Worm (Caenorhabditis elegans) whole organism, midembryonic: Measurements from ENCODE around the gene F22H10.1.

Experiments
- T22C8.4 ChIP-seq: fragments of 200-800 bp; sonication (Bioruptor generic); IDR thresholded peaks from 2 replicates; pipeline ENCODE4 v1.3.6; 2022; ENCODE audit warnings: missing genetic modification characterization, missing compliant biosample characterization
- cog-1 ChIP-seq: sonication (generic microtip); optimal IDR thresholded peaks from 2 replicates; lab custom pipeline; 2016; ENCODE audit warnings: missing genetic modification characterization, missing compliant biosample characterization
- flt-1 ChIP-seq: fragments of 200-800 bp; sonication (Bioruptor generic); IDR thresholded peaks from 2 replicates; pipeline ENCODE4 v1.3.6; 2022; ENCODE audit warnings: missing genetic modification characterization, missing compliant biosample characterization
- klf-2 ChIP-seq: fragments of 200-800 bp; sonication (Bioruptor generic); conservative IDR thresholded peaks from 2 replicates; pipeline ENCODE4 v1.3.6; 2022; ENCODE audit warnings: missing genetic modification reagents, missing genetic modification characterization, missing compliant biosample characterization
- med-1 ChIP-seq: sonication (generic microtip); optimal IDR thresholded peaks from 2 replicates; lab custom pipeline; 2017; ENCODE audit warnings: missing genetic modification characterization, mild to moderate bottlenecking, missing compliant biosample characterization, antibody characterized with exemption, missing genetic modification reagents; ENCODE audit not compliant: insufficient read depth
- ref-1 ChIP-seq: fragments of 200-800 bp; sonication (Bioruptor generic); conservative IDR thresholded peaks from 2 replicates; pipeline ENCODE4 v1.3.6; 2022; ENCODE audit warnings: missing genetic modification reagents, missing genetic modification characterization, missing compliant biosample characterization
- tab-1 ChIP-seq: fragments of 200-800 bp; sonication (Bioruptor generic); IDR thresholded peaks from 2 replicates; pipeline ENCODE4 v1.3.6; 2022; ENCODE audit warnings: missing genetic modification characterization, missing compliant biosample characterization
- ztf-23 ChIP-seq: fragments of 200-800 bp; sonication (Bioruptor generic); IDR thresholded peaks from 2 replicates; pipeline ENCODE4 v1.3.6; 2022; ENCODE audit warnings: missing genetic modification reagents, missing genetic modification characterization, missing compliant biosample characterization
- ztf-29 ChIP-seq: fragments of 200-800 bp; sonication (Bioruptor generic); IDR thresholded peaks from 2 replicates; pipeline ENCODE4 v1.3.6; 2022; ENCODE audit warnings: missing genetic modification reagents, missing genetic modification characterization, missing compliant biosample characterization

Gene F22H10.1

ce11 chrX:16729259-16729658 lies 27.0 kb downstream of the F22H10.1 start, which contains the start of gene hda-4:
Gene hda-4 (plus strand): TSS chrX:16729559.
- TF ChIP-seq ref-1, result no peak
- TF ChIP-seq tab-1 (GFP tag; lab: Robert Waterston, UW), result no peak
- TF ChIP-seq T22C8.4 (GFP tag; lab: Robert Waterston, UW), result no peak
- no peak for TF ChIP-seq ztf-23
- no peak for TF ChIP-seq klf-2 (GFP tag; lab: Robert Waterston, UW)
- no peak for TF ChIP-seq ztf-29 (GFP tag; lab: Robert Waterston, UW)
- TF ChIP-seq med-1 (GFP tag; lab: Kevin White, UChicago), result no peak

ce11 chrX:16731167-16731566 lies 28.9 kb downstream of the F22H10.1 start:
- TF ChIP-seq T22C8.4 (GFP tag; lab: Robert Waterston, UW) (no peak), cog-1 (tag; lab: Kevin White, UChicago) (no peak), ref-1 (no peak), klf-2 (GFP tag; lab: Robert Waterston, UW) (no peak), flt-1 (GFP tag; lab: Robert Waterston, UW) (no peak), ztf-29 (GFP tag; lab: Robert Waterston, UW) (no peak), tab-1 (GFP tag; lab: Robert Waterston, UW) (no peak), med-1 (GFP tag; lab: Kevin White, UChicago) (no peak), ztf-23 (no peak)

- TF ChIP-seq med-1 (GFP tag; lab: Kevin White, UChicago), result no peak
- TF ChIP-seq flt-1 (GFP tag; lab: Robert Waterston, UW), result no peak
- TF ChIP-seq ztf-23, result no peak
- TF ChIP-seq T22C8.4 (GFP tag; lab: Robert Waterston, UW), result no peak
- TF ChIP-seq ref-1, result no peak
- no peak for TF ChIP-seq tab-1 (GFP tag; lab: Robert Waterston, UW)
- no peak for TF ChIP-seq cog-1 (tag; lab: Kevin White, UChicago)
- TF ChIP-seq ztf-29 (GFP tag; lab: Robert Waterston, UW), result no peak
- TF ChIP-seq klf-2 (GFP tag; lab: Robert Waterston, UW), result no peak
These were observed 30.0 kb downstream of the F22H10.1 start for ce11 chrX:16732259-16732658.

ce11 chrX:16733411-16733810 lies 31.2 kb downstream of the F22H10.1 start:
- TF ChIP-seq med-1 (GFP tag; lab: Kevin White, UChicago) (no peak), T22C8.4 (GFP tag; lab: Robert Waterston, UW) (no peak), ref-1 (no peak), tab-1 (GFP tag; lab: Robert Waterston, UW) (no peak), klf-2 (GFP tag; lab: Robert Waterston, UW) (no peak), ztf-29 (GFP tag; lab: Robert Waterston, UW) (no peak), cog-1 (tag; lab: Kevin White, UChicago) (no peak), flt-1 (GFP tag; lab: Robert Waterston, UW) (no peak), ztf-23 (no peak)

ce11 chrX:16734970-16735369 lies 32.7 kb downstream of the F22H10.1 start:
- TF ChIP-seq ref-1, result no peak

ce11 chrX:16737478-16737877 lies 35.2 kb downstream of the F22H10.1 start:
- no peak for TF ChIP-seq T22C8.4 (GFP tag; lab: Robert Waterston, UW)
- TF ChIP-seq cog-1 (tag; lab: Kevin White, UChicago), result no peak
- TF ChIP-seq ztf-23, result no peak
- no peak for TF ChIP-seq ref-1
- TF ChIP-seq tab-1 (GFP tag; lab: Robert Waterston, UW), result no peak
- no peak for TF ChIP-seq flt-1 (GFP tag; lab: Robert Waterston, UW)
- no peak for TF ChIP-seq ztf-29 (GFP tag; lab: Robert Waterston, UW)
- no peak for TF ChIP-seq med-1 (GFP tag; lab: Kevin White, UChicago)
- no peak for TF ChIP-seq klf-2 (GFP tag; lab: Robert Waterston, UW)

ce11 chrX:16744940-16745339 lies 42.7 kb downstream of the F22H10.1 start, which contains the start of gene C10E2.2:
Gene C10E2.2 (plus strand): TSS chrX:16745240.
- TF ChIP-seq ztf-23 (no peak), ref-1 (no peak), flt-1 (GFP tag; lab: Robert Waterston, UW) (no peak), med-1 (GFP tag; lab: Kevin White, UChicago) (no peak), cog-1 (tag; lab: Kevin White, UChicago) (no peak), klf-2 (GFP tag; lab: Robert Waterston, UW) (no peak), T22C8.4 (GFP tag; lab: Robert Waterston, UW) (no peak)

- TF ChIP-seq ztf-23, result no peak
These were observed 50.0 kb downstream of the F22H10.1 start for ce11 chrX:16752196-16752595.
